Worm (Caenorhabditis elegans): ENCODE measurements around the gene ZK470.6.

ZK470.6 gene

ce11 chrX:4177394-4177793 lies at the start of gene ZK470.6:
Gene ZK470.6, minus strand, starts transcription at chrX:4177494.
- TF ChIP-seq ztf-23 (GFP tag; IDR thresholded peaks at IDR 0.05) = no peak
- no peak for TF ChIP-seq tab-1 (GFP tag; IDR thresholded peaks at IDR 0.05)
- no peak for TF ChIP-seq T22C8.4 (GFP tag; IDR thresholded peaks at IDR 0.05)
- no peak for TF ChIP-seq klf-2 (GFP tag; conservative IDR thresholded peaks at IDR 0.05)
- no peak for TF ChIP-seq med-1 (GFP tag; optimal IDR thresholded peaks at IDR 0.05; ENCODE audit: insufficient read depth)
- no peak for TF ChIP-seq flt-1 (GFP tag; IDR thresholded peaks at IDR 0.05)
- TF ChIP-seq cog-1 (tag; optimal IDR thresholded peaks at IDR 0.05) = no peak
- no peak for TF ChIP-seq ztf-29 (GFP tag; IDR thresholded peaks at IDR 0.05)
- TF ChIP-seq ref-1 (GFP tag; conservative IDR thresholded peaks at IDR 0.05) = no peak

DNA sequence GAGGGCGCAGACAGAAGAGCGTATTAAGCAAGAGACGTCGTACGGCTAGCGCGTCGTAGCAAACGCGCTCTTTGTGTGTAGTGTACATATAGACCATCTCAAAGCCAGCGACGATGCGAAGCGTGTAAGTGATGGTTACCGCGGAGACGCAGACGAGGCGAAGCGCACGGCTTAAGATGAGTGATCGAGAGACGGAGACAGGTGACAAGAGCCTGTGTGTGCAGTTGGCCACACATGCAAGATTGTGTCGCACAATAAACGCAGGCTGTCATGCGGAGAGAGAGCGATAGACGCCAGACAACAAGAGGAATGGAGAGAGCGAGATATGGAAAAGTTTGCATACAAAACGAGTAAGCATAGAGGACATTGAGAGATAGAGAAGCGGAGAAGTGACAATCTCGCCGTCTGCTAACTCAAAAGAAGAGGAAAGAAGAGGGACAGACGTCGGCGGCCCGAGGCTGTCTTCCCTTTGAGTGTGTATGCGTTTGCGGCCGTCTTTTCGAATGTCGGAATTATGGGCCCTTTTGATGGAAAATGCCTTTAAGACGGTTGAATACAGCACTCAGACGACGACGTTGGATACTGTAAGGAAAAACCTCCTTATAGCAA lies 45.6 kb upstream of the ZK470.6 start:
- TF ChIP-seq ztf-29 (GFP tag; IDR thresholded peaks at IDR 0.05) = peak; percentile 96
- TF ChIP-seq T22C8.4 (GFP tag; IDR thresholded peaks at IDR 0.05) = no peak
- peak; percentile 36 for TF ChIP-seq cog-1 (tag; optimal IDR thresholded peaks at IDR 0.05)
- TF ChIP-seq ztf-23 (GFP tag; IDR thresholded peaks at IDR 0.05) = 0 out of 2 replicates have a peak, but pooled peaks have one; percentile 45

DNA sequence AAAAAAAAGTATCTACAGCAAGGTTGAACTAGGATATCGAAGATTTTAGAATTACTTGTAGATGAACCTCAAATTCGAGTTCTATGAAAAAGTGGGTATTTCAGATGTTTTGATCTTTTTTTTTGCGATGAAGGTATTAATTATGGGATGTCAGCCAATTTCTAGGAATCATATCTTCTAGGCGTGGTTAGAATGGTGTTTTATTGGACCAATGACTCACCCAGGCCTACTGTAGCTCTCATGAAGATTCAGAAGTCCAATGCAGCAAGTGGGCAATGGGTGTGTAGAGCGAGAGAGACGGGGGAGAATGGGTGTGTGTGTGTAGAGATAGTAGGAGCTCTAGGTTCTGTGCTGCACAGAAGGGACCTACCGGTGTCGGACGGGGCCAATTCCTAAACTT lies 44.9 kb upstream of the ZK470.6 start:
- TF ChIP-seq cog-1 (tag; optimal IDR thresholded peaks at IDR 0.05) (no peak), flt-1 (GFP tag; IDR thresholded peaks at IDR 0.05) (0 out of 2 replicates have a peak, but pooled peaks have one; percentile 17), ztf-23 (GFP tag; IDR thresholded peaks at IDR 0.05) (0 out of 2 replicates have a peak, but pooled peaks have one; percentile 26)

- TF ChIP-seq med-1 (GFP tag; optimal IDR thresholded peaks at IDR 0.05; ENCODE audit: insufficient read depth) (no peak), ztf-23 (GFP tag; IDR thresholded peaks at IDR 0.05) (no peak), T22C8.4 (GFP tag; IDR thresholded peaks at IDR 0.05) (no peak), cog-1 (tag; optimal IDR thresholded peaks at IDR 0.05) (no peak), tab-1 (GFP tag; IDR thresholded peaks at IDR 0.05) (no peak), ref-1 (GFP tag; conservative IDR thresholded peaks at IDR 0.05) (no peak), flt-1 (GFP tag; IDR thresholded peaks at IDR 0.05) (no peak), klf-2 (GFP tag; conservative IDR thresholded peaks at IDR 0.05) (no peak), ztf-29 (GFP tag; IDR thresholded peaks at IDR 0.05) (no peak)
These were observed 42.2 kb upstream of the ZK470.6 start for ce11 chrX:4219487-4219886.

ce11 chrX:4218174-4218573 lies 40.9 kb upstream of the ZK470.6 start, which contains the start of gene W01H2.2:
Gene W01H2.2, minus strand, starts transcription at chrX:4218458.
- TF ChIP-seq ztf-29 (GFP tag; IDR thresholded peaks at IDR 0.05) = no peak
- TF ChIP-seq cog-1 (tag; optimal IDR thresholded peaks at IDR 0.05) = no peak
- no peak for TF ChIP-seq tab-1 (GFP tag; IDR thresholded peaks at IDR 0.05)
- TF ChIP-seq klf-2 (GFP tag; conservative IDR thresholded peaks at IDR 0.05) = no peak
- TF ChIP-seq flt-1 (GFP tag; IDR thresholded peaks at IDR 0.05) = no peak
- no peak for TF ChIP-seq med-1 (GFP tag; optimal IDR thresholded peaks at IDR 0.05; ENCODE audit: insufficient read depth)
- no peak for TF ChIP-seq T22C8.4 (GFP tag; IDR thresholded peaks at IDR 0.05)
- TF ChIP-seq ref-1 (GFP tag; conservative IDR thresholded peaks at IDR 0.05) = no peak
- no peak for TF ChIP-seq ztf-23 (GFP tag; IDR thresholded peaks at IDR 0.05)

ce11 chrX:4216894-4217293 lies 39.6 kb upstream of the ZK470.6 start, which contains the start of the genes F20B6.10 and hpk-1:
Gene F20B6.10, minus strand, starts transcription at chrX:4217196.
Gene hpk-1, minus strand, starts transcription at chrX:4217290.
- TF ChIP-seq ztf-29 (GFP tag; IDR thresholded peaks at IDR 0.05) (no peak), T22C8.4 (GFP tag; IDR thresholded peaks at IDR 0.05) (no peak), ref-1 (GFP tag; conservative IDR thresholded peaks at IDR 0.05) (no peak), flt-1 (GFP tag; IDR thresholded peaks at IDR 0.05) (no peak), klf-2 (GFP tag; conservative IDR thresholded peaks at IDR 0.05) (no peak), ztf-23 (GFP tag; IDR thresholded peaks at IDR 0.05) (no peak), tab-1 (GFP tag; IDR thresholded peaks at IDR 0.05) (no peak), med-1 (GFP tag; optimal IDR thresholded peaks at IDR 0.05; ENCODE audit: insufficient read depth) (no peak), cog-1 (tag; optimal IDR thresholded peaks at IDR 0.05) (no peak)

ce11 chrX:4215500-4216107 lies 38.3 kb upstream of the ZK470.6 start:
- TF ChIP-seq ztf-29 (GFP tag; IDR thresholded peaks at IDR 0.05) (no peak), T22C8.4 (GFP tag; IDR thresholded peaks at IDR 0.05) (no peak), ztf-23 (GFP tag; IDR thresholded peaks at IDR 0.05) (no peak), klf-2 (GFP tag; conservative IDR thresholded peaks at IDR 0.05) (no peak), cog-1 (tag; optimal IDR thresholded peaks at IDR 0.05) (no peak), flt-1 (GFP tag; IDR thresholded peaks at IDR 0.05) (no peak), ref-1 (GFP tag; conservative IDR thresholded peaks at IDR 0.05) (no peak), tab-1 (GFP tag; IDR thresholded peaks at IDR 0.05) (no peak), med-1 (GFP tag; optimal IDR thresholded peaks at IDR 0.05; ENCODE audit: insufficient read depth) (no peak)

DNA sequence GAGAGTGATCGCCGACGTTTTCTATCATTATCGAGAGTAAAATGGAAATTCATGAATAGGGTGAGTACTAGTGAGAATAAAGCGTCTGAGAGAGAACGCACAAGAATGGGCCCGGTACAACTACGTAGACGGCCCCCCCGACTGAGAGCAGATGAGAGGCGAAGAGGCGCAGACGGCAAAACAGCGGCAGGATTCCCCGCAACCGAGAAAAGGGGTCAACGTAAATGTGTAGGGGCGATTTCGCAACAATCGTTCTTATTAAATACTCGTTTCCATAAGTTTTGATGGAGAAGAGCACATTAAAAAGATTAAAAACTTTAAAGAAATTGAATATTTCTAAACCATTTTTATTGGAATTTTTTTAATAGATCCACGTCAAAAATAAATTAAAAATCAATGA lies 37.3 kb upstream of the ZK470.6 start:
- TF ChIP-seq tab-1 (GFP tag; IDR thresholded peaks at IDR 0.05) (no peak), cog-1 (tag; optimal IDR thresholded peaks at IDR 0.05) (peak; percentile 21)

ce11 chrX:4209131-4209530 lies 31.8 kb upstream of the ZK470.6 start:
- TF ChIP-seq T22C8.4 (GFP tag; IDR thresholded peaks at IDR 0.05) = peak; percentile 100
- TF ChIP-seq cog-1 (tag; optimal IDR thresholded peaks at IDR 0.05) = peak; percentile 99
- TF ChIP-seq flt-1 (GFP tag; IDR thresholded peaks at IDR 0.05) = peak; percentile 91
- peak; percentile 76 for TF ChIP-seq med-1 (GFP tag; optimal IDR thresholded peaks at IDR 0.05; ENCODE audit: insufficient read depth)
- peak; percentile 76 for TF ChIP-seq klf-2 (GFP tag; conservative IDR thresholded peaks at IDR 0.05)
- TF ChIP-seq tab-1 (GFP tag; IDR thresholded peaks at IDR 0.05) = peak; percentile 73; the same call in 1 of the 2 replicates
- no peak for TF ChIP-seq ref-1 (GFP tag; conservative IDR thresholded peaks at IDR 0.05)
- peak; percentile 53; the same call in 1 of the 2 replicates for TF ChIP-seq ztf-29 (GFP tag; IDR thresholded peaks at IDR 0.05)
- TF ChIP-seq ztf-23 (GFP tag; IDR thresholded peaks at IDR 0.05) = peak; percentile 92

DNA sequence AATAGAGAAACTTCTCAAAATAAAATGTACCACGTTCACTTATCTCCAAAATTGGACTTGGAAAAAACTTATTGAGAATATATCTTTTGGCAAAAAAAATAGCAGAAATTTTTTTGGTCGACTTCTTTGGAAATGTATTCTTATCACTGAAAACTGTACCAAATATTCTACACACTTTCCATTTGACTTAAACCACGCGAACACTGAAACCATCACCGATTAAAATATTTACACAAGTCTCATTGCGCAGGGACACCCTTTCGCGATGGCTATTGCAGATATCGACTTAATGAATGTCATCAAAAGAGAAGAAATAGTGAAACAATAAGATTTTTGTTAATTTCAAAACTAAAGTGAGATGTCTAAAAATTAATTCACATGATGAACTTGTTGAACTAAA lies 31.2 kb upstream of the ZK470.6 start:
- TF ChIP-seq tab-1 (GFP tag; IDR thresholded peaks at IDR 0.05) (no peak), cog-1 (tag; optimal IDR thresholded peaks at IDR 0.05) (no peak), ztf-29 (GFP tag; IDR thresholded peaks at IDR 0.05) (no peak), med-1 (GFP tag; optimal IDR thresholded peaks at IDR 0.05; ENCODE audit: insufficient read depth) (no peak), ref-1 (GFP tag; conservative IDR thresholded peaks at IDR 0.05) (no peak), flt-1 (GFP tag; IDR thresholded peaks at IDR 0.05) (no peak), klf-2 (GFP tag; conservative IDR thresholded peaks at IDR 0.05) (no peak), ztf-23 (GFP tag; IDR thresholded peaks at IDR 0.05) (no peak), T22C8.4 (GFP tag; IDR thresholded peaks at IDR 0.05) (no peak)

Measured in whole organism, midembryonic.